Worm (Caenorhabditis elegans) whole organism, mixed stage, embryonic: ENCODE measurements around the gene cids-1.

Experiments
- ceh-43 ChIP-seq: fragments of 200-800 bp; sonication (Bioruptor generic); optimal IDR thresholded peaks from 2 replicates; lab custom pipeline; 2018; ENCODE audit warnings: mild to moderate bottlenecking, missing genetic modification characterization, moderate library complexity, missing compliant biosample characterization
- nhr-12 ChIP-seq: fragments of 150-350 bp; optimal IDR thresholded peaks from 2 replicates; lab custom pipeline; 2014; ENCODE audit warnings: missing biosample characterization, missing genetic modification characterization

ce11 chrIII:8235358-8235757 is 8.9 kb upstream of the cids-1 start, which contains the start of gene C02F5.14:
- no peak for TF ChIP-seq ceh-43 (GFP tag; lab: Kevin White, UChicago)
- TF ChIP-seq nhr-12 (tag; lab: Kevin White, UChicago), result no peak
